Worm (Caenorhabditis elegans): ENCODE measurements around the gene C34F11.8.
A peak's percentile ranks its signal among the peaks of the same experiment; 100 is the strongest.

DNA sequence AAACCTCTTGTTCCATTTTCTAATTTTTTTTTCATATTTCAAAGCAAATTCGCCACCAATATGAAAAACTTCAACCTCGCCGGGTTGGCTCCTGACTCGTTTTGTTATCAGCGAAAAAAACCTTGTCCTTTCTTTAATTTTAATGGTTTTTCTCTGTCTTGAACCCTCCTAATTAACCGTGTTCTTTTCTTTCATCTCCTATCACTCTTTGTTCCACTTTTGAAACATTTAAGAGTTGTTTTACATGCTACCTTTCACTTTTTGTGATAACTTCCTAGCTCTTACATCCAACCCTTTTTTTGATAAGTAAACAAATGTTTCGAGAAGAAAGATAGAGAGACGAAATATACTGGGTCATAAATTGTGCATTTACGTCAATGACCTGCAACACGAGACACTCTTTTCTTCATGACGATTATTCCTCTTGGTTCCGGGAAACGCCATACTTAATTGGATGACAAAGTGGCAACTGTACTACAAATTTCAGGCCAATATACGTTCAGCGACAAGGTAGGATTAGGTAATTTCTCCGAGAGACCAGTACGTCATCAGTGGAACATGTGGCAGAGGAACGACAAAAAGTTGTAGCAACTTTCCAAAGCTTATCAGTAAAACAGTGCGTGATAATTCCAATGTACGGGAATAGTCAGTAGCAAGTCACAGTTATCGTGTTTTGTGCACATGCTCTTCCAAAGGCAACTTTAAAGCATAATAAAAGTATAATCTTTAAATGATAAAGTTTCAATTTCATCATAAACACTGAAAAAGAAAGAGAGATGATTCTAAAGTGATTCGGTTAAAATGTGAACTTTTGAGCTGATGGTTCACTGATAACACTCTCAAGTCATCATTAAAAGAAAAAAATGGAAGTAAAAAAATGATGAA is 25.9 kb downstream of the C34F11.8 start:
- TF ChIP-seq C06A6.2 (GFP tag; conservative IDR thresholded peaks at IDR 0.05) = no peak
- TF ChIP-seq ceh-58 (GFP tag; IDR thresholded peaks at IDR 0.05) = no peak
- TF ChIP-seq ets-4 (GFP tag; optimal IDR thresholded peaks at IDR 0.05) = no peak
- no peak for TF ChIP-seq Y79H2A.3 (GFP tag; conservative IDR thresholded peaks at IDR 0.05)
- TF ChIP-seq attf-5 (GFP tag; optimal IDR thresholded peaks at IDR 0.05) = no peak
- no peak for TF ChIP-seq T07F8.4 (tag; optimal IDR thresholded peaks at IDR 0.05)
- no peak for TF ChIP-seq rpc-1 (optimal IDR thresholded peaks at IDR 0.05)
- no peak for TF ChIP-seq rpc-1 (tag; optimal IDR thresholded peaks at IDR 0.05)
- TF ChIP-seq F23B12.7 (tag; optimal IDR thresholded peaks at IDR 0.05; ENCODE audit: insufficient read depth) = no peak
- no peak for TF ChIP-seq ztf-3 (GFP tag; optimal IDR thresholded peaks at IDR 0.05)
- TF ChIP-seq B0261.1 (tag; optimal IDR thresholded peaks at IDR 0.05) = no peak
- TF ChIP-seq ceh-100 (GFP tag; IDR thresholded peaks at IDR 0.05) = no peak
- TF ChIP-seq tbp1 (GFP tag; optimal IDR thresholded peaks at IDR 0.05) = peak; percentile 8
- TF ChIP-seq nfya-1 (tag; optimal IDR thresholded peaks at IDR 0.05; ENCODE audit: borderline replicate concordance, insufficient read depth) = no peak
- no peak for TF ChIP-seq ZK185.1 (tag; optimal IDR thresholded peaks at IDR 0.05; ENCODE audit: poor library complexity, severe bottlenecking)
